Worm (Caenorhabditis elegans): Measurements from ENCODE around the gene ZC190.6.

Gene ZC190.6

DNA sequence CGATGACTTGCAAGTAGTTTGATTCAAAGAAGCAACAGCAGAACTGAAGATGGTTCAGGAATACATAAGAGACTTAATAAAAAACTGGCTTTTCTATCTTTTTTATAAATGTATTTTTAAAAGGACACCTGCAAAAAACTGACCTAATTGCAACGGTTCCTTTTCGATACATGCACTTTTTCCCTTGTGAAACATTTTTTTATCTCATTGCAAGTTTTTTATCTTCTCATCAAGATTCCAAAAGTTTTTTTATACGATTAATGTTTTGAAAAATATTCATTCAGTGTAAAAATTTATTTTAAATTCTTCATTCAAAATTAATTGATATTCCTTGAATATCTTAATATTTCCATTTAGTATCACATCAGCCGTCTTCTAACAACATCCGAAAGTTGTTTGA, 41.5 kb downstream of the ZC190.6 start, which contains the start of gene oac-29:
oac-29 (minus strand) TSS at position 101 of the 400 bp plus-strand sequence.
- TF ChIP-seq ttx-3 (tag; optimal IDR thresholded peaks at IDR 0.05) (no peak), pha-2 (tag; optimal IDR thresholded peaks at IDR 0.05) (no peak), dmd-4 (tag; optimal IDR thresholded peaks at IDR 0.05; ENCODE audit: borderline replicate concordance) (no peak), tbx-2 (tag; optimal IDR thresholded peaks at IDR 0.05) (no peak), eyg-1 (tag; optimal IDR thresholded peaks at IDR 0.05) (no peak), hlh-30 (tag; optimal IDR thresholded peaks at IDR 0.05; ENCODE audit: insufficient read depth) (no peak), sox-4 (tag; optimal IDR thresholded peaks at IDR 0.05) (no peak), nhr-232 (tag; optimal IDR thresholded peaks at IDR 0.05) (no peak), hlh-15 (tag; optimal IDR thresholded peaks at IDR 0.05) (no peak), fkh-6 (tag; optimal IDR thresholded peaks at IDR 0.05) (no peak)

DNA sequence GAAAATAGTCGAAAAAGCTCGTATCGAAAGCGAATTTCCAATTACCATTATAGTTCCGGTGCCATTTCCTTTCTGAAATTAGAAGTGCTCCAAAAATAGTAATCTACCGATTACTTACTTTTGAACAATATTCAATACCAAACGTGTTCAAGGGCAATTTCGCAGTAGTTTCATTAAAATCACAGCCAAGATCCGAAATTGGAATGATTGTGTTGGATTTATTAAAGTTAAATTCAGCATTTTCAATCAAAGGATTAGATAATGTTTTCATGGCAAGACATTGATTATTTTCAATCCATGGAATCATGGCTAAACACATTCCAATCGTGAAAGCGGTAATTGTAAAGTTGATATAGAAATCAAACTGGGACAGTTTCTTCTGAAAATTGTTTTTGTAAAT, 44.3 kb downstream of the ZC190.6 start:
- TF ChIP-seq unc-3 (GFP tag; conservative IDR thresholded peaks at IDR 0.05) (no peak), unc-3 (tag; optimal IDR thresholded peaks at IDR 0.05) (no peak), pqm-1 (tag; optimal IDR thresholded peaks at IDR 0.05) (no peak), ceh-2 (tag; optimal IDR thresholded peaks at IDR 0.05) (no peak), fax-1 (tag; optimal IDR thresholded peaks at IDR 0.05) (no peak), tbx-7 (tag; optimal IDR thresholded peaks at IDR 0.05) (no peak), ceh-34 (tag; optimal IDR thresholded peaks at IDR 0.05) (no peak), tbx-2 (tag; optimal IDR thresholded peaks at IDR 0.05) (no peak), lim-6 (tag; optimal IDR thresholded peaks at IDR 0.05) (no peak), ref-2 (tag; optimal IDR thresholded peaks at IDR 0.05) (no peak), ceh-9 (tag; optimal IDR thresholded peaks at IDR 0.05) (no peak), ceh-45 (GFP tag; IDR thresholded peaks at IDR 0.05) (no peak), lin-11 (tag; optimal IDR thresholded peaks at IDR 0.05) (no peak), ama-1 (optimal IDR thresholded peaks at IDR 0.05) (no peak), unc-42 (tag; optimal IDR thresholded peaks at IDR 0.05) (no peak), ceh-30 (tag; optimal IDR thresholded peaks at IDR 0.05) (no peak)

DNA sequence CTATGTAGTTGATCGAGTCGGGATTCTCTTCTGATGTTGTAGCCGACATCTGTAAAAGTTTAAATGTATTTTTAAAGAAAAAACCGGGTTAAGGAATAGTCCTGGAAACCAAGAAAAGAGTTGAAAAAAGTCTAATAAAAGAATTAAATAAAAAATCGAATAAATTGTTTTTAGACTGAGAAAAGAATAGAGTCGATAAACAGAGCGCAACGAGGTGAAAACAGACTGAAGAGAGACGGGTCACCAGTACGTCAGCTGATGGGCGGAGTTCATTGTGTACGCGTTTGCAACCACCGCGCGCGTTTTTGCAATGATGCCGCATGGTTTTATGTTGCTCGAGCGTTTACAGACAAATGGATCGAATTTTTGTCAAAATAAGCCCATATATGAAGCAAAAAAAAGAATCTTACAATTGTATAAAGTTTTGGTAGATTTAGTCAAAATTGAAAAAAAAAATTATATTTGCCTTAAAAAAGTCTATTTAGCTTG, 45.8 kb downstream of the ZC190.6 start, which contains the start of gene atg-18:
atg-18 (minus strand) TSS at position 51 of the 489 bp plus-strand sequence.
- TF ChIP-seq nhr-232 (tag; optimal IDR thresholded peaks at IDR 0.05) (peak; percentile 35), eyg-1 (tag; optimal IDR thresholded peaks at IDR 0.05) (no peak), hlh-13 (GFP tag; optimal IDR thresholded peaks at IDR 0.05) (no peak), fax-1 (tag; optimal IDR thresholded peaks at IDR 0.05) (peak; percentile 50), elt-2 (tag; optimal IDR thresholded peaks at IDR 0.05) (peak; percentile 81), tbx-2 (tag; optimal IDR thresholded peaks at IDR 0.05) (peak; percentile 82), madf-2 (tag; optimal IDR thresholded peaks at IDR 0.05) (peak; percentile 23), mec-3 (tag; optimal IDR thresholded peaks at IDR 0.05; ENCODE audit: borderline replicate concordance) (no peak), unc-42 (tag; optimal IDR thresholded peaks at IDR 0.05) (peak; percentile 49), npax-4 (tag; optimal IDR thresholded peaks at IDR 0.05) (no peak), unc-86 (tag; optimal IDR thresholded peaks at IDR 0.05) (peak; percentile 63), Y22D7AL.16 (tag; optimal IDR thresholded peaks at IDR 0.05) (no peak), nhr-11 (tag; optimal IDR thresholded peaks at IDR 0.05) (no peak), hlh-8 (tag; optimal IDR thresholded peaks at IDR 0.05) (peak; percentile 56), pha-2 (tag; optimal IDR thresholded peaks at IDR 0.05) (peak; percentile 14), ceh-24 (tag; optimal IDR thresholded peaks at IDR 0.05) (no peak), pqm-1 (tag; optimal IDR thresholded peaks at IDR 0.05) (peak; percentile 36), unc-3 (GFP tag; conservative IDR thresholded peaks at IDR 0.05) (no peak), unc-3 (tag; optimal IDR thresholded peaks at IDR 0.05) (peak; percentile 63), fkh-10 (GFP tag; optimal IDR thresholded peaks at IDR 0.05) (peak; percentile 19), zip-5 (tag; optimal IDR thresholded peaks at IDR 0.05) (no peak), ceh-31 (tag; optimal IDR thresholded peaks at IDR 0.05) (peak; percentile 81), F13H6.1 (tag; optimal IDR thresholded peaks at IDR 0.05) (peak; percentile 55), K09A11.1 (tag; optimal IDR thresholded peaks at IDR 0.05; ENCODE audit: insufficient read depth) (peak; percentile 80), ttx-3 (tag; optimal IDR thresholded peaks at IDR 0.05) (peak; percentile 65), syd-9 (tag; optimal IDR thresholded peaks at IDR 0.05) (no peak), ceh-9 (tag; optimal IDR thresholded peaks at IDR 0.05) (no peak), ceh-19 (GFP tag; optimal IDR thresholded peaks at IDR 0.05) (peak; percentile 62), hlh-15 (tag; optimal IDR thresholded peaks at IDR 0.05) (peak; percentile 32), dmd-4 (tag; optimal IDR thresholded peaks at IDR 0.05; ENCODE audit: borderline replicate concordance) (no peak), C08G9.2 (tag; optimal IDR thresholded peaks at IDR 0.05) (no peak), K02D7.2 (tag; optimal IDR thresholded peaks at IDR 0.05) (peak; percentile 36), ceh-45 (GFP tag; IDR thresholded peaks at IDR 0.05) (no peak), lin-11 (tag; optimal IDR thresholded peaks at IDR 0.05) (peak; percentile 26), che-1 (tag; optimal IDR thresholded peaks at IDR 0.05) (peak; percentile 52), tbx-7 (tag; optimal IDR thresholded peaks at IDR 0.05) (peak; percentile 2), hlh-30 (tag; optimal IDR thresholded peaks at IDR 0.05; ENCODE audit: insufficient read depth) (peak; percentile 95), lim-6 (tag; optimal IDR thresholded peaks at IDR 0.05) (no peak), pag-3 (tag; optimal IDR thresholded peaks at IDR 0.05; ENCODE audit: borderline replicate concordance) (no peak), ref-2 (tag; optimal IDR thresholded peaks at IDR 0.05) (no peak), ceh-30 (tag; optimal IDR thresholded peaks at IDR 0.05) (no peak)

Data from whole organism, late embryonic.